Worm (Caenorhabditis elegans): ENCODE results near the gene jnk-1.

jnk-1 gene

DNA sequence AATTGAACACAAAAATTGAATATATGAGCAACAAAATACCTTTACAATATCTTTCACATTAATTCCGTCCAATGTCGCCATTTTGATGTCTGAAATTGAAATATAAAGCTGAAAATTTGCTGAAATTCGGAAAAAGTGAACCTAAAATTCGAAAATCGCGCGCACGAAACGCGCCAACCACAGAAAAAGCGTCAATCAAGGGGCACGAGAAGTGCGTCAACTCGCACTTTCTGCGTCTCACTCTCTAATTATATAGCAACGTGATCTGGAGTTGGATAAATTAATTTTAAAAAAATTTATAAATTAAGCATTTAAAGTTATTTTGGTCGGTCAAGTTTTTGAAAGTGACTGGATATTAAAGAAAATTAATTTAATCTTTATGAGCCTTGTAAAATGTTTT, 38.1 kb upstream of the jnk-1 start, which contains the start of gene ruvb-2:
ruvb-2 (minus strand) TSS at position 89 of the 400 bp plus-strand sequence.
- TF ChIP-seq skn-1 (tag; optimal IDR thresholded peaks at IDR 0.05) (no peak), ceh-16 (tag; optimal IDR thresholded peaks at IDR 0.05) (no peak), lin-13 (GFP tag; optimal IDR thresholded peaks at IDR 0.05) (peak; percentile 90), lin-11 (tag; optimal IDR thresholded peaks at IDR 0.05) (peak; percentile 80), alr-1 (tag; optimal IDR thresholded peaks at IDR 0.05) (no peak), snpc-4 (tag; optimal IDR thresholded peaks at IDR 0.05) (peak; percentile 87), mab-5 (tag; optimal IDR thresholded peaks at IDR 0.05) (peak; percentile 72), zag-1 (tag; optimal IDR thresholded peaks at IDR 0.05) (peak; percentile 59), blmp-1 (tag; optimal IDR thresholded peaks at IDR 0.05; ENCODE audit: insufficient read depth) (peak; percentile 82), nhr-77 (tag; optimal IDR thresholded peaks at IDR 0.05) (no peak), F13H6.1 (tag; optimal IDR thresholded peaks at IDR 0.05) (peak; percentile 81), lin-39 (tag; optimal IDR thresholded peaks at IDR 0.05) (no peak), egl-27 (tag; optimal IDR thresholded peaks at IDR 0.05) (peak; percentile 50), fos-1 (tag; optimal IDR thresholded peaks at IDR 0.05) (peak; percentile 77), ztf-4 (tag; optimal IDR thresholded peaks at IDR 0.05) (peak; percentile 33), ceh-82 (tag; optimal IDR thresholded peaks at IDR 0.05) (peak; percentile 65), sma-3 (GFP tag; optimal IDR thresholded peaks at IDR 0.05) (peak; percentile 89), elt-3 (tag; optimal IDR thresholded peaks at IDR 0.05) (no peak), peb-1 (tag; optimal IDR thresholded peaks at IDR 0.05) (no peak), C34F6.9 (tag; optimal IDR thresholded peaks at IDR 0.05) (peak; percentile 97), elt-1 (tag; optimal IDR thresholded peaks at IDR 0.05) (no peak), mdl-1 (tag; optimal IDR thresholded peaks at IDR 0.05) (peak in 1 of 2 experiments; percentile 79), mbf-1 (tag; optimal IDR thresholded peaks at IDR 0.05) (no peak), dmd-4 (tag; optimal IDR thresholded peaks at IDR 0.05) (no peak), lsy-2 (tag; optimal IDR thresholded peaks at IDR 0.05) (peak; percentile 76 to 94), unc-62 (GFP tag; optimal IDR thresholded peaks at IDR 0.05) (no peak), crh-2 (tag; optimal IDR thresholded peaks at IDR 0.05) (peak; percentile 91), Y55F3AM.14 (GFP tag; optimal IDR thresholded peaks at IDR 0.05) (no peak), nhr-11 (tag; optimal IDR thresholded peaks at IDR 0.05) (no peak), nhr-10 (tag; optimal IDR thresholded peaks at IDR 0.05) (peak; percentile 21), gmeb-1 (tag; optimal IDR thresholded peaks at IDR 0.05) (peak; percentile 93), aly-2 (tag; optimal IDR thresholded peaks at IDR 0.05) (no peak), unc-39 (tag; optimal IDR thresholded peaks at IDR 0.05) (no peak), nhr-25 (tag; optimal IDR thresholded peaks at IDR 0.05) (peak; percentile 91), R02D3.7 (tag; optimal IDR thresholded peaks at IDR 0.05) (peak; percentile 41), sma-9 (GFP tag; optimal IDR thresholded peaks at IDR 0.05) (peak; percentile 87), sma-9 (tag; optimal IDR thresholded peaks at IDR 0.05) (no peak), nhr-21 (tag; optimal IDR thresholded peaks at IDR 0.05) (peak; percentile 86), ZK546.5 (tag; optimal IDR thresholded peaks at IDR 0.05) (peak; percentile 49), nhr-129 (tag; optimal IDR thresholded peaks at IDR 0.05) (peak; percentile 70), nhr-6 (tag; optimal IDR thresholded peaks at IDR 0.05) (peak; percentile 78), ztf-1 (GFP tag; conservative IDR thresholded peaks at IDR 0.05) (no peak), sem-4 (tag; optimal IDR thresholded peaks at IDR 0.05) (peak; percentile 58), ztf-11 (tag; optimal IDR thresholded peaks at IDR 0.05) (no peak), nhr-12 (tag; optimal IDR thresholded peaks at IDR 0.05) (no peak), ama-1 (optimal IDR thresholded peaks at IDR 0.05) (peak; percentile 56), nhr-23 (tag; optimal IDR thresholded peaks at IDR 0.05) (no peak), unc-55 (GFP tag; optimal IDR thresholded peaks at IDR 0.05) (peak; percentile 94), nhr-237 (tag; optimal IDR thresholded peaks at IDR 0.05) (no peak)
